Worm (Caenorhabditis elegans) whole organism, L4 larva: ENCODE data around the gene F15H10.8.

Experiments used
- D1046.2 ChIP-seq: fragments of 200-800 bp; sonication (Bioruptor generic); IDR thresholded peaks from 2 replicates; pipeline ENCODE4 v1.3.6; 2022; ENCODE audit warnings: missing genetic modification characterization, missing compliant biosample characterization
- F10B5.3 ChIP-seq: sonication (generic microtip); optimal IDR thresholded peaks from 2 replicates; lab custom pipeline; 2016; ENCODE audit warnings: mild to moderate bottlenecking, missing genetic modification characterization, missing compliant biosample characterization
- F26F4.8 ChIP-seq: fragments of 200-800 bp; sonication (Bioruptor generic); conservative IDR thresholded peaks from 2 replicates; pipeline ENCODE4 v1.3.6; 2022; ENCODE audit warnings: missing genetic modification characterization, missing compliant biosample characterization
- F44E2.7 ChIP-seq: fragments of 200-800 bp; sonication (Bioruptor generic); IDR thresholded peaks from 2 replicates; pipeline ENCODE4 v2.1.2; 2022; ENCODE audit warnings: missing genetic modification characterization, missing compliant biosample characterization
- R02D3.7 ChIP-seq: fragments of 150-350 bp; sonication (generic microtip); optimal IDR thresholded peaks from 3 replicates; lab custom pipeline; 2014; ENCODE audit warnings: missing biosample characterization, missing genetic modification characterization
- T26A8.4 ChIP-seq: fragments of 200-800 bp; sonication (Bioruptor generic); IDR thresholded peaks from 2 replicates; pipeline ENCODE4 v1.3.6; 2022; ENCODE audit warnings: missing genetic modification characterization, missing compliant biosample characterization
- Y5F2A.4 ChIP-seq: fragments of 200-800 bp; sonication (Bioruptor generic); optimal IDR thresholded peaks from 2 replicates; lab custom pipeline; 2018; ENCODE audit warnings: mild to moderate bottlenecking, missing genetic modification characterization, missing compliant biosample characterization
- Y75B8A.6 ChIP-seq: fragments of 200-800 bp; sonication (Bioruptor generic); IDR thresholded peaks from 2 replicates; pipeline ENCODE4 v1.3.6; 2022; ENCODE audit warnings: missing genetic modification reagents, missing genetic modification characterization, missing compliant biosample characterization
- arid-1 ChIP-seq: fragments of 200-800 bp; sonication (Bioruptor generic); conservative IDR thresholded peaks from 2 replicates; pipeline ENCODE4 v1.3.6; 2022; ENCODE audit warnings: missing genetic modification reagents, missing genetic modification characterization, missing compliant biosample characterization
- attf-4 ChIP-seq: sonication (generic microtip); optimal IDR thresholded peaks from 3 replicates; lab custom pipeline; 2017; ENCODE audit warnings: missing biosample characterization, missing genetic modification characterization
- ceh-28 ChIP-seq: fragments of 150-350 bp; optimal IDR thresholded peaks from 2 replicates; lab custom pipeline; 2014; ENCODE audit warnings: missing biosample characterization, missing genetic modification reagents, missing genetic modification characterization
- cey-2 ChIP-seq: sonication (generic microtip); optimal IDR thresholded peaks from 3 replicates; lab custom pipeline; 2017; ENCODE audit warnings: missing genetic modification characterization, mild to moderate bottlenecking, missing compliant biosample characterization, antibody characterized with exemption, borderline replicate concordance; ENCODE audit not compliant: insufficient read depth
- ctbp-1 ChIP-seq: fragments of 200-800 bp; sonication (Bioruptor generic); IDR thresholded peaks from 2 replicates; pipeline ENCODE4 v1.3.6; 2022; ENCODE audit warnings: missing genetic modification reagents, missing genetic modification characterization, missing compliant biosample characterization
- daf-19 ChIP-seq: fragments of 200-800 bp; sonication (Bioruptor generic); conservative IDR thresholded peaks from 2 replicates; pipeline ENCODE4 v1.3.6; 2022; ENCODE audit warnings: missing genetic modification characterization, missing compliant biosample characterization
- dmd-8 ChIP-seq: fragments of 200-800 bp; sonication (Bioruptor generic); IDR thresholded peaks from 2 replicates; pipeline ENCODE4 v1.3.6; 2022; ENCODE audit warnings: missing genetic modification characterization, missing compliant biosample characterization
- dmd-9 ChIP-seq: fragments of 200-800 bp; sonication (Bioruptor generic); IDR thresholded peaks from 2 replicates; pipeline ENCODE4 v1.3.6; 2022; ENCODE audit warnings: missing genetic modification reagents, missing genetic modification characterization, missing compliant biosample characterization
- duxl-1 ChIP-seq: sonication (generic microtip); optimal IDR thresholded peaks from 2 replicates; lab custom pipeline; 2016; ENCODE audit warnings: mild to moderate bottlenecking, missing genetic modification characterization, moderate library complexity, missing compliant biosample characterization; ENCODE audit not compliant: poor library complexity
- dve-1 ChIP-seq: sonication (generic microtip); optimal IDR thresholded peaks from 2 replicates; lab custom pipeline; 2017; ENCODE audit warnings: antibody characterized with exemption, mild to moderate bottlenecking, missing genetic modification characterization, missing compliant biosample characterization; ENCODE audit not compliant: insufficient read depth
- egl-27 ChIP-seq: sonication (generic microtip); optimal IDR thresholded peaks from 3 replicates; lab custom pipeline; 2017; ENCODE audit warnings: missing biosample characterization, missing genetic modification reagents, missing genetic modification characterization
- hlh-11 ChIP-seq: fragments of 200-800 bp; sonication (Bioruptor generic); optimal IDR thresholded peaks from 2 replicates; lab custom pipeline; 2018; ENCODE audit warnings: mild to moderate bottlenecking, missing genetic modification characterization, missing compliant biosample characterization
- jun-1 ChIP-seq: fragments of 150-350 bp; optimal IDR thresholded peaks from 2 replicates; lab custom pipeline; 2014; ENCODE audit warnings: missing biosample characterization, missing genetic modification reagents, missing genetic modification characterization
- lin-13 ChIP-seq: fragments of 150-350 bp; optimal IDR thresholded peaks from 2 replicates; lab custom pipeline; 2014; ENCODE audit warnings: missing biosample characterization, missing genetic modification reagents, missing genetic modification characterization
- lir-3 ChIP-seq: sonication (generic microtip); optimal IDR thresholded peaks from 2 replicates; lab custom pipeline; 2016; ENCODE audit warnings: mild to moderate bottlenecking, missing genetic modification characterization, missing compliant biosample characterization
- lsy-2 ChIP-seq, 2 experiments: fragments of 150-350 bp in 1 of 2; sonication (generic microtip) in 1 of 2; optimal IDR thresholded peaks; 2 replicates each; lab custom pipeline; 2014 to 2017; ENCODE audit warnings: missing biosample characterization in 2 of 2, missing genetic modification characterization in 2 of 2
- madf-5 ChIP-seq, 2 experiments: fragments of 200-800 bp; sonication (Bioruptor generic); IDR thresholded peaks; 2 replicates each; pipeline ENCODE4 v1.3.6; 2022; ENCODE audit warnings: missing compliant biosample characterization in 2 of 2, missing genetic modification characterization in 2 of 2
- madf-9 ChIP-seq: fragments of 200-800 bp; sonication (Bioruptor generic); conservative IDR thresholded peaks from 2 replicates; pipeline ENCODE4 v1.3.6; 2022; ENCODE audit warnings: missing genetic modification reagents, missing genetic modification characterization, missing compliant biosample characterization
- mdl-1 ChIP-seq, 2 experiments: fragments of 150-350 bp in 1 of 2; sonication (generic microtip) in 1 of 2; optimal IDR thresholded peaks; 2 replicates each; lab custom pipeline; 2014 to 2017; ENCODE audit warnings: missing biosample characterization in 2 of 2, missing genetic modification characterization in 2 of 2
- mep-1 ChIP-seq: fragments of 150-350 bp; sonication (generic microtip); optimal IDR thresholded peaks from 3 replicates; lab custom pipeline; 2014; ENCODE audit warnings: missing biosample characterization, missing genetic modification characterization
- nhr-102 ChIP-seq: sonication (generic microtip); optimal IDR thresholded peaks from 2 replicates; lab custom pipeline; 2016; ENCODE audit warnings: mild to moderate bottlenecking, missing genetic modification characterization, moderate library complexity, missing compliant biosample characterization
- nhr-237 ChIP-seq: sonication (generic microtip); optimal IDR thresholded peaks from 2 replicates; lab custom pipeline; 2017; ENCODE audit warnings: missing biosample characterization, missing genetic modification characterization
- nhr-28 ChIP-seq: fragments of 150-350 bp; optimal IDR thresholded peaks from 2 replicates; lab custom pipeline; 2014; ENCODE audit warnings: missing biosample characterization, missing genetic modification characterization
- nhr-6 ChIP-seq: fragments of 150-350 bp; optimal IDR thresholded peaks from 2 replicates; lab custom pipeline; 2014; ENCODE audit warnings: missing biosample characterization, missing genetic modification characterization
- nhr-76 ChIP-seq: fragments of 150-350 bp; optimal IDR thresholded peaks from 2 replicates; lab custom pipeline; 2014; ENCODE audit warnings: missing biosample characterization, missing genetic modification characterization
- nhr-77 ChIP-seq: fragments of 150-350 bp; optimal IDR thresholded peaks from 2 replicates; lab custom pipeline; 2014; ENCODE audit warnings: missing biosample characterization, missing genetic modification characterization
- pqm-1 ChIP-seq: sonication (generic microtip); optimal IDR thresholded peaks from 2 replicates; lab custom pipeline; 2017; ENCODE audit warnings: missing biosample characterization, missing genetic modification characterization
- rbr-2 ChIP-seq: sonication (generic microtip); optimal IDR thresholded peaks from 2 replicates; lab custom pipeline; 2016; ENCODE audit warnings: missing genotype, missing genetic modification characterization, missing compliant biosample characterization
- sdz-12 ChIP-seq: fragments of 200-800 bp; sonication (Bioruptor generic); optimal IDR thresholded peaks from 2 replicates; lab custom pipeline; 2018; ENCODE audit warnings: mild to moderate bottlenecking, missing genetic modification characterization, missing compliant biosample characterization
- set-16 ChIP-seq: fragments of 200-800 bp; sonication (Bioruptor generic); IDR thresholded peaks from 2 replicates; pipeline ENCODE4 v1.3.6; 2022; ENCODE audit warnings: missing genetic modification reagents, missing genetic modification characterization, missing compliant biosample characterization
- tag-97 ChIP-seq: fragments of 200-800 bp; sonication (Bioruptor generic); IDR thresholded peaks from 2 replicates; pipeline ENCODE4 v1.3.6; 2022; ENCODE audit warnings: missing genetic modification characterization, missing compliant biosample characterization
- tra-1 ChIP-seq: fragments of 200-800 bp; sonication (Bioruptor generic); IDR thresholded peaks from 2 replicates; pipeline ENCODE4 v1.3.6; 2022; ENCODE audit warnings: missing genetic modification reagents, missing genetic modification characterization, missing compliant biosample characterization
- unc-62 ChIP-seq, 3 experiments: fragments of 150-350 bp in 1 of 3; sonication (generic microtip); optimal IDR thresholded peaks in 2 of 3; peaks in 1 of 3; 1 replicate in 1 of 3; 2 replicates in 2 of 3; lab custom pipeline; 2014 to 2017; ENCODE audit warnings: missing biosample characterization in 3 of 3, missing genetic modification characterization in 3 of 3, missing genetic modification reagents in 3 of 3, missing genotype in 1 of 3
- vab-7 ChIP-seq: fragments of 200-800 bp; sonication (Bioruptor generic); IDR thresholded peaks from 2 replicates; pipeline ENCODE4 v1.3.6; 2022; ENCODE audit warnings: missing genetic modification reagents, missing genetic modification characterization, missing compliant biosample characterization
- zfp-3 ChIP-seq: fragments of 200-800 bp; sonication (Bioruptor generic); conservative IDR thresholded peaks from 2 replicates; pipeline ENCODE4 v1.3.6; 2022; ENCODE audit warnings: missing genetic modification reagents, missing genetic modification characterization, missing compliant biosample characterization

The F15H10.8 gene

ce11 chrV:10398431-10398830 lies 4.3 kb downstream of the F15H10.8 start, which contains the start of gene ugt-2 (continued):
- TF ChIP-seq nhr-77 (tag; lab: Kevin White, UChicago) (peak; percentile 33), R02D3.7 (no peak), zfp-3 (GFP tag; lab: Robert Waterston, UW) (no peak), D1046.2 (GFP tag; lab: Robert Waterston, UW) (no peak), mdl-1 (tag; optimal IDR thresholded peaks at IDR 0.05; lab: Kevin White, UChicago) (no peak), nhr-76 (tag; lab: Kevin White, UChicago) (no peak), lir-3 (tag; lab: Kevin White, UChicago) (no peak), hlh-11 (tag; lab: Kevin White, UChicago) (no peak), mep-1 (tag; lab: Kevin White, UChicago) (no peak), madf-5 (GFP tag; IDR thresholded peaks at IDR 0.05; lab: Robert Waterston, UW) (no peak), jun-1 (tag; lab: Kevin White, UChicago) (no peak), pqm-1 (tag; lab: Kevin White, UChicago) (peak; percentile 74), tag-97 (GFP tag; lab: Robert Waterston, UW) (no peak), F26F4.8 (GFP tag; lab: Robert Waterston, UW) (no peak), dmd-8 (GFP tag; lab: Robert Waterston, UW) (no peak), lin-13 (GFP tag; lab: Kevin White, UChicago) (no peak), rbr-2 (no peak), nhr-6 (tag; lab: Kevin White, UChicago) (no peak), Y75B8A.6 (GFP tag; lab: Robert Waterston, UW) (no peak), set-16 (GFP tag; lab: Robert Waterston, UW) (no peak), ctbp-1 (GFP tag; lab: Robert Waterston, UW) (no peak), lsy-2 (tag; optimal IDR thresholded peaks at IDR 0.05; lab: Kevin White, UChicago) (no peak), Y5F2A.4 (GFP tag; lab: Kevin White, UChicago) (no peak), nhr-28 (tag; lab: Kevin White, UChicago) (peak; percentile 68), cey-2 (tag; lab: Kevin White, UChicago) (no peak), nhr-237 (no peak), dve-1 (tag; lab: Kevin White, UChicago) (peak; percentile 15), F10B5.3 (tag; lab: Kevin White, UChicago) (no peak), duxl-1 (tag; lab: Kevin White, UChicago) (no peak), nhr-102 (tag; lab: Kevin White, UChicago) (no peak), daf-19 (GFP tag; lab: Robert Waterston, UW) (no peak), ceh-28 (tag; lab: Kevin White, UChicago) (no peak), madf-9 (no peak), T26A8.4 (GFP tag; lab: Robert Waterston, UW) (no peak), tra-1 (GFP tag; lab: Robert Waterston, UW) (no peak), arid-1 (GFP tag; lab: Robert Waterston, UW) (no peak), egl-27 (tag; lab: Kevin White, UChicago) (no peak), vab-7 (GFP tag; lab: Robert Waterston, UW) (no peak), dmd-9 (GFP tag; lab: Robert Waterston, UW) (no peak), sdz-12 (GFP tag; lab: Kevin White, UChicago) (no peak), attf-4 (tag; lab: Kevin White, UChicago) (no peak), unc-62 (GFP tag; optimal IDR thresholded peaks at IDR 0.05 in 1 of 2; lab: Kevin White, UChicago) (peak in 1 of 2 experiments; percentile 89), unc-62 (tag; optimal IDR thresholded peaks at IDR 0.05; lab: Kevin White, UChicago) (no peak), F44E2.7 (GFP tag; lab: Robert Waterston, UW) (no peak)
